Worm (Caenorhabditis elegans) whole organism, mixed stage, embryonic: Measurements from ENCODE around the gene tftc-5.
A peak's percentile ranks its signal among the peaks of the same experiment; 100 is the strongest.

Experiments
- M03D4.4 ChIP-seq: sonication (generic microtip); optimal IDR thresholded peaks from 2 replicates; lab custom pipeline; 2017; ENCODE audit warnings: mild to moderate bottlenecking, missing genetic modification characterization, missing compliant biosample characterization
- bed-3 ChIP-seq: fragments of 200-800 bp; sonication (Bioruptor generic); optimal IDR thresholded peaks from 3 replicates; lab custom pipeline; 2018; ENCODE audit warnings: mild to moderate bottlenecking, missing genetic modification characterization, moderate library complexity, missing compliant biosample characterization
- blmp-1 ChIP-seq: fragments of 150-350 bp; optimal IDR thresholded peaks from 2 replicates; lab custom pipeline; 2014; ENCODE audit warnings: missing biosample characterization, missing genetic modification characterization
- ceh-39 ChIP-seq: fragments of 150-350 bp; optimal IDR thresholded peaks from 2 replicates; lab custom pipeline; 2014; ENCODE audit warnings: missing biosample characterization, missing genetic modification characterization
- ceh-43 ChIP-seq: fragments of 200-800 bp; sonication (Bioruptor generic); optimal IDR thresholded peaks from 2 replicates; lab custom pipeline; 2018; ENCODE audit warnings: mild to moderate bottlenecking, missing genetic modification characterization, moderate library complexity, missing compliant biosample characterization
- ceh-83 ChIP-seq: fragments of 200-800 bp; sonication (Bioruptor generic); optimal IDR thresholded peaks from 2 replicates; lab custom pipeline; 2018; ENCODE audit warnings: mild to moderate bottlenecking, missing genetic modification characterization, missing compliant biosample characterization
- ces-1 ChIP-seq: fragments of 150-350 bp; optimal IDR thresholded peaks from 2 replicates; lab custom pipeline; 2014; ENCODE audit warnings: missing biosample characterization, missing genetic modification reagents, missing genetic modification characterization
- cnd-1 ChIP-seq: fragments of 200-800 bp; sonication (Bioruptor generic); optimal IDR thresholded peaks from 2 replicates; lab custom pipeline; 2018; ENCODE audit warnings: mild to moderate bottlenecking, missing genetic modification characterization, missing compliant biosample characterization
- drap-1 ChIP-seq: fragments of 200-800 bp; sonication (Bioruptor generic); optimal IDR thresholded peaks from 3 replicates; lab custom pipeline; 2018; ENCODE audit warnings: mild to moderate bottlenecking, missing genetic modification characterization, missing compliant biosample characterization
- elt-1 ChIP-seq: sonication (generic microtip); optimal IDR thresholded peaks from 2 replicates; lab custom pipeline; 2017; ENCODE audit warnings: missing genetic modification characterization, mild to moderate bottlenecking, missing compliant biosample characterization, antibody characterized with exemption, moderate library complexity, borderline replicate concordance; ENCODE audit not compliant: insufficient read depth
- elt-3 ChIP-seq: fragments of 150-350 bp; optimal IDR thresholded peaks from 2 replicates; lab custom pipeline; 2014; ENCODE audit warnings: missing biosample characterization, missing genetic modification characterization
- flh-1 ChIP-seq: fragments of 200-800 bp; sonication (Bioruptor generic); optimal IDR thresholded peaks from 2 replicates; lab custom pipeline; 2018; ENCODE audit warnings: mild to moderate bottlenecking, missing genetic modification characterization, moderate library complexity, missing compliant biosample characterization
- ham-2 ChIP-seq: fragments of 200-800 bp; sonication (Bioruptor generic); optimal IDR thresholded peaks from 2 replicates; lab custom pipeline; 2018; ENCODE audit warnings: mild to moderate bottlenecking, missing genetic modification characterization, missing compliant biosample characterization
- hlh-1 ChIP-seq: fragments of 150-350 bp; optimal IDR thresholded peaks from 2 replicates; lab custom pipeline; 2014; ENCODE audit warnings: missing biosample characterization, missing genetic modification reagents, missing genetic modification characterization
- lin-13 ChIP-seq: fragments of 150-350 bp; optimal IDR thresholded peaks from 2 replicates; lab custom pipeline; 2014; ENCODE audit warnings: missing biosample characterization, missing genetic modification characterization
- lin-32 ChIP-seq: fragments of 200-800 bp; sonication (Bioruptor generic); optimal IDR thresholded peaks from 2 replicates; lab custom pipeline; 2018; ENCODE audit warnings: mild to moderate bottlenecking, missing genetic modification characterization, missing compliant biosample characterization
- lsy-2 ChIP-seq: fragments of 150-350 bp; optimal IDR thresholded peaks from 2 replicates; lab custom pipeline; 2014; ENCODE audit warnings: missing biosample characterization, missing genetic modification characterization
- mab-5 ChIP-seq: fragments of 150-350 bp; optimal IDR thresholded peaks from 2 replicates; lab custom pipeline; 2014; ENCODE audit warnings: missing biosample characterization, missing genetic modification characterization
- mep-1 ChIP-seq: fragments of 150-350 bp; optimal IDR thresholded peaks from 2 replicates; lab custom pipeline; 2017; ENCODE audit warnings: missing biosample characterization, missing genetic modification reagents, missing genetic modification characterization, inconsistent platforms
- mls-2 ChIP-seq: sonication (generic microtip); optimal IDR thresholded peaks from 2 replicates; lab custom pipeline; 2016; ENCODE audit warnings: mild to moderate bottlenecking, missing genetic modification characterization, moderate library complexity, missing compliant biosample characterization
- nhr-12 ChIP-seq: fragments of 150-350 bp; optimal IDR thresholded peaks from 2 replicates; lab custom pipeline; 2014; ENCODE audit warnings: missing biosample characterization, missing genetic modification characterization
- nhr-2 ChIP-seq: fragments of 150-350 bp; optimal IDR thresholded peaks from 2 replicates; lab custom pipeline; 2014; ENCODE audit warnings: missing biosample characterization, missing genetic modification characterization
- nhr-237 ChIP-seq: fragments of 150-350 bp; optimal IDR thresholded peaks from 2 replicates; lab custom pipeline; 2014; ENCODE audit warnings: missing biosample characterization, missing genetic modification characterization
- nhr-28 ChIP-seq: fragments of 150-350 bp; optimal IDR thresholded peaks from 2 replicates; lab custom pipeline; 2014; ENCODE audit warnings: missing biosample characterization, missing genetic modification characterization
- nhr-76 ChIP-seq: sonication (generic microtip); optimal IDR thresholded peaks from 2 replicates; lab custom pipeline; 2017; ENCODE audit warnings: missing biosample characterization, missing genetic modification characterization
- pha-4 ChIP-seq: fragments of 150-350 bp; optimal IDR thresholded peaks from 2 replicates; lab custom pipeline; 2018; ENCODE audit warnings: missing biosample characterization, missing genetic modification reagents, missing genetic modification characterization
- sem-2 ChIP-seq: fragments of 200-800 bp; sonication (Bioruptor generic); optimal IDR thresholded peaks from 2 replicates; lab custom pipeline; 2018; ENCODE audit warnings: mild to moderate bottlenecking, missing genetic modification characterization, missing compliant biosample characterization
- snpc-4 ChIP-seq: fragments of 150-350 bp; optimal IDR thresholded peaks from 2 replicates; lab custom pipeline; 2014; ENCODE audit warnings: missing biosample characterization, missing genetic modification characterization
- sptf-1 ChIP-seq: sonication (generic microtip); optimal IDR thresholded peaks from 2 replicates; lab custom pipeline; 2017; ENCODE audit warnings: mild to moderate bottlenecking, missing genetic modification characterization, moderate library complexity, missing compliant biosample characterization
- tbx-8 ChIP-seq: fragments of 200-800 bp; sonication (Bioruptor generic); optimal IDR thresholded peaks from 2 replicates; lab custom pipeline; 2018; ENCODE audit warnings: mild to moderate bottlenecking, missing genetic modification characterization, moderate library complexity, missing compliant biosample characterization
- unc-120 ChIP-seq: sonication (generic microtip); optimal IDR thresholded peaks from 2 replicates; lab custom pipeline; 2017; ENCODE audit warnings: missing genetic modification characterization, missing compliant biosample characterization; ENCODE audit not compliant: poor library complexity, severe bottlenecking
- unc-39 ChIP-seq: fragments of 150-350 bp; optimal IDR thresholded peaks from 2 replicates; lab custom pipeline; 2014; ENCODE audit warnings: missing biosample characterization, missing genetic modification characterization
- unc-62 ChIP-seq: fragments of 150-350 bp; optimal IDR thresholded peaks from 2 replicates; lab custom pipeline; 2014; ENCODE audit warnings: missing biosample characterization, missing genetic modification reagents, missing genetic modification characterization
- zip-8 ChIP-seq: fragments of 150-350 bp; optimal IDR thresholded peaks from 2 replicates; lab custom pipeline; 2014; ENCODE audit warnings: missing biosample characterization, missing genetic modification characterization
- ztf-11 ChIP-seq: fragments of 150-350 bp; optimal IDR thresholded peaks from 2 replicates; lab custom pipeline; 2014; ENCODE audit warnings: missing biosample characterization, missing genetic modification characterization

Gene tftc-5

DNA sequence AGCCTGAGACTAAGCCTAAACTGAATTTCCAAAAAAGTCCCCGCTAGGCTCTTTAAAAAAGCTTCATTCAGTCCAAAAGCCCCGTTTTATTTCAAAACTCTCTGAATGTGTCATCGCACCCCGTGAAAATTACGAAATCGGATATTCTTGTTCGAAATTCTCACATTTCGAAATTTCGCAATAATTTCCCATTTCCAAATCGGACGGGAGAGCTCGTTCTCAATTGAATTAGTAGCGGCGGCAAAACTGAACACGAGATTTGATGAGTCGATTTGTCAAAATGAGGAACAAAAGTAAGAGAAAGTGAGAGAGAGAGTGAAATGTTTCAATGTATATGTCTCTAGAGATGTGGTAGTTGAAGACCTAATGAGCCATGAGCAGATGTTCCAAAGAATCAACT, 13.0 kb downstream of the tftc-5 start:
- peak; percentile 94 for TF ChIP-seq ces-1
- no peak for TF ChIP-seq bed-3 (GFP tag; lab: Kevin White, UChicago)
- TF ChIP-seq elt-1 (tag; lab: Kevin White, UChicago): no peak
- no peak for TF ChIP-seq M03D4.4 (tag; lab: Kevin White, UChicago)
- TF ChIP-seq sptf-1 (tag; lab: Kevin White, UChicago): no peak
- TF ChIP-seq blmp-1 (tag; lab: Kevin White, UChicago): no peak
- no peak for TF ChIP-seq nhr-76 (tag; lab: Kevin White, UChicago)
- TF ChIP-seq, all 35 proteins: peak for 1

DNA sequence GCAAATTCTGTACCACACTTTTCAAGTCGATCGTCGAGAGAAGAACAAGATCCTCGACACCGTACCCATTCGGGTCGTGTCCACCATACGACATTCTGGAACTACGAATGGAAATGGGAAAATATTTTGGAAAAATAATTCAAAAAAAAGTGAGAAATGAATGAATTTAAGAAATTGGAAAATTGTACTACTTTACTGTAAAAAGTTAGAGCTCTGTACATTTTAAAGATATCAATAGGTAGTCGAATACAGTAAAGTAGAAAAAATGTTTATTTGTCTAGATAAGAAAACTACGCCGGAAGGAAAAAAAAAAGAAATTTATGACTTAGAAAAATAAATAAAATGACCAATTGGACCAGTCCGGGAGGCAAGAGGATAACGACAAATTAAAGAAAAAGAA, 14.8 kb downstream of the tftc-5 start, which contains the start of gene hum-5:
Gene hum-5, minus strand, starts transcription at position 101 of the 400 bp plus-strand sequence.
- TF ChIP-seq ham-2 (no peak), unc-62 (GFP tag; lab: Kevin White, UChicago) (no peak), elt-1 (tag; lab: Kevin White, UChicago) (no peak), unc-39 (tag; lab: Kevin White, UChicago) (no peak), tbx-8 (GFP tag; lab: Kevin White, UChicago) (no peak), nhr-2 (tag; lab: Kevin White, UChicago) (no peak), blmp-1 (tag; lab: Kevin White, UChicago) (no peak)

DNA sequence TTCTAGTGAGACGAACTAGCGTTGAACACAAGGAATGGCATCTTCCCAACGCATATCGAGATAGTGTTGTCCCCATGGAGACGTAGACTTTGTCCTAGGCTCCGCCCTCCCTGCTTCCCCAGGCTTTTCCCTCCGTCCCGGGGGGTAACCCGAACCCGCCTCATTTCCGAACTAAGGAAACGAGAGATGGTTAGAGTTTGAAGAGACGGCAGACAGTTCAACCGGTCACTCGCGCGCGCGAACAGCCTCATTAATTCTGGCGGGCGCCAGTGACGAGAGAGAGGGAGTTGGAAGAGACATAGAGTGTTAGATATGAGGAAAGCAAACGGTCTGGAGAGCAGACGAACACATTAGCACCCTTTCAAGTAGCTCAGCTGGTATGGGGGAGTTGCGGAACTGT, 15.4 kb downstream of the tftc-5 start:
- TF ChIP-seq ceh-39 (tag; lab: Kevin White, UChicago) (no peak), hlh-1 (tag; lab: Kevin White, UChicago) (no peak), mab-5 (no peak), ceh-43 (no peak), unc-62 (GFP tag; lab: Kevin White, UChicago) (peak; percentile 1), ces-1 (peak; percentile 29), M03D4.4 (tag; lab: Kevin White, UChicago) (no peak), sem-2 (GFP tag; lab: Kevin White, UChicago) (no peak), unc-120 (tag; lab: Kevin White, UChicago) (no peak), zip-8 (tag; lab: Kevin White, UChicago) (no peak), nhr-12 (tag; lab: Kevin White, UChicago) (no peak), drap-1 (GFP tag; lab: Kevin White, UChicago) (no peak), elt-3 (tag; lab: Kevin White, UChicago) (no peak), unc-39 (tag; lab: Kevin White, UChicago) (no peak), cnd-1 (tag; lab: Kevin White, UChicago) (no peak), pha-4 (tag; lab: Kevin White, UChicago) (peak; percentile 5), ztf-11 (tag; lab: Kevin White, UChicago) (no peak), nhr-28 (tag; lab: Kevin White, UChicago) (no peak), snpc-4 (no peak), nhr-2 (tag; lab: Kevin White, UChicago) (no peak), lin-32 (peak; percentile 9), lsy-2 (no peak), bed-3 (GFP tag; lab: Kevin White, UChicago) (no peak), mep-1 (tag; lab: Kevin White, UChicago) (no peak), ceh-83 (GFP tag; lab: Kevin White, UChicago) (no peak), flh-1 (GFP tag; lab: Kevin White, UChicago) (no peak), ham-2 (peak; percentile 70), tbx-8 (GFP tag; lab: Kevin White, UChicago) (no peak), blmp-1 (tag; lab: Kevin White, UChicago) (no peak), nhr-237 (tag; lab: Kevin White, UChicago) (no peak), sptf-1 (tag; lab: Kevin White, UChicago) (no peak), mls-2 (tag; lab: Kevin White, UChicago) (peak; percentile 35), elt-1 (tag; lab: Kevin White, UChicago) (no peak), nhr-76 (tag; lab: Kevin White, UChicago) (no peak), lin-13 (tag; lab: Kevin White, UChicago) (no peak)
